Worm (Caenorhabditis elegans): ENCODE measurements around the gene skr-3.

skr-3 gene

ce11 chrV:16120922-16121321 lies at the start of gene skr-3:
TSS of gene skr-3 (plus strand) at chrV:16121084.
- TF ChIP-seq ref-1 (GFP tag; conservative IDR thresholded peaks at IDR 0.05), result no peak
- no peak for TF ChIP-seq tab-1 (GFP tag; IDR thresholded peaks at IDR 0.05)
- TF ChIP-seq ztf-23 (GFP tag; IDR thresholded peaks at IDR 0.05), result no peak
- no peak for TF ChIP-seq ztf-29 (GFP tag; IDR thresholded peaks at IDR 0.05)
- no peak for TF ChIP-seq med-1 (GFP tag; optimal IDR thresholded peaks at IDR 0.05; ENCODE audit: insufficient read depth)
- TF ChIP-seq klf-2 (GFP tag; conservative IDR thresholded peaks at IDR 0.05), result no peak
- no peak for TF ChIP-seq flt-1 (GFP tag; IDR thresholded peaks at IDR 0.05)
- TF ChIP-seq cog-1 (tag; optimal IDR thresholded peaks at IDR 0.05), result no peak
- TF ChIP-seq T22C8.4 (GFP tag; IDR thresholded peaks at IDR 0.05), result no peak

- TF ChIP-seq klf-2 (GFP tag; conservative IDR thresholded peaks at IDR 0.05) (no peak), ztf-23 (GFP tag; IDR thresholded peaks at IDR 0.05) (no peak), ref-1 (GFP tag; conservative IDR thresholded peaks at IDR 0.05) (no peak), med-1 (GFP tag; optimal IDR thresholded peaks at IDR 0.05; ENCODE audit: insufficient read depth) (no peak), tab-1 (GFP tag; IDR thresholded peaks at IDR 0.05) (no peak), ztf-29 (GFP tag; IDR thresholded peaks at IDR 0.05) (no peak), T22C8.4 (GFP tag; IDR thresholded peaks at IDR 0.05) (no peak), flt-1 (GFP tag; IDR thresholded peaks at IDR 0.05) (no peak), cog-1 (tag; optimal IDR thresholded peaks at IDR 0.05) (no peak)
Measured at ce11 chrV:16071167-16071566, 49.7 kb upstream of the skr-3 start, which contains the start of gene nhr-176. TSS of gene nhr-176 (plus strand) at chrV:16071325.

ce11 chrV:16073856-16074255 lies 47.0 kb upstream of the skr-3 start, which contains the start of gene srj-10:
TSS of gene srj-10 (minus strand) at chrV:16073956.
- no peak for TF ChIP-seq flt-1 (GFP tag; IDR thresholded peaks at IDR 0.05)
- no peak for TF ChIP-seq tab-1 (GFP tag; IDR thresholded peaks at IDR 0.05)
- TF ChIP-seq T22C8.4 (GFP tag; IDR thresholded peaks at IDR 0.05), result no peak
- no peak for TF ChIP-seq cog-1 (tag; optimal IDR thresholded peaks at IDR 0.05)
- no peak for TF ChIP-seq med-1 (GFP tag; optimal IDR thresholded peaks at IDR 0.05; ENCODE audit: insufficient read depth)
- TF ChIP-seq klf-2 (GFP tag; conservative IDR thresholded peaks at IDR 0.05), result no peak
- no peak for TF ChIP-seq ztf-29 (GFP tag; IDR thresholded peaks at IDR 0.05)
- no peak for TF ChIP-seq ztf-23 (GFP tag; IDR thresholded peaks at IDR 0.05)
- TF ChIP-seq ref-1 (GFP tag; conservative IDR thresholded peaks at IDR 0.05), result no peak

DNA sequence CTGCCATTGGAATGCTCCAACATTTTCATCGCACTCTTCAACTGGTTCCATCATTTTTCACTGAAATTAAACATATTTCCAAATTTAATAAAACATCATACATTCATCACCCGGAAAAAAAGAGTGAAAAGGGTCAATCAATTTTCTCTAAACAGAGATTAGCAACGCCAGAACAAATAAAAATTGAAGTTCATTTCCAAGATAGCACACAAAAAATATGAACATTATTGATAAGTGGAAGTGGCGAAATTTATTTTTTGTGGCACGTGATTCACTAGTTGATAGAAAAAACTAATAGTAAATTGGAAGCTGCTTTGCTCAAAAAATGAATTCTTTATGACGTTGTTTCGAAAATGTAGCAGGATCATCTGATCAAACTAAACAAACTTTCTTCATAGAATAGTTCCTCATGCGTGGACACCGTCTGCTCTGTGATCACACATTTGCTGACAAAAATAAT lies 45.6 kb upstream of the skr-3 start, which contains the start of the genes F14H3.12 and srj-29:
TSS of gene F14H3.12 (minus strand) at position 74 of the 460 bp plus-strand sequence.
TSS of gene srj-29 (plus strand) at position 410 of the 460 bp plus-strand sequence.
- no peak for TF ChIP-seq cog-1 (tag; optimal IDR thresholded peaks at IDR 0.05)

- TF ChIP-seq ztf-23 (GFP tag; IDR thresholded peaks at IDR 0.05) (no peak), ref-1 (GFP tag; conservative IDR thresholded peaks at IDR 0.05) (no peak), tab-1 (GFP tag; IDR thresholded peaks at IDR 0.05) (no peak), T22C8.4 (GFP tag; IDR thresholded peaks at IDR 0.05) (no peak), cog-1 (tag; optimal IDR thresholded peaks at IDR 0.05) (no peak), ztf-29 (GFP tag; IDR thresholded peaks at IDR 0.05) (no peak), med-1 (GFP tag; optimal IDR thresholded peaks at IDR 0.05; ENCODE audit: insufficient read depth) (no peak), klf-2 (GFP tag; conservative IDR thresholded peaks at IDR 0.05) (no peak), flt-1 (GFP tag; IDR thresholded peaks at IDR 0.05) (no peak)
Measured at ce11 chrV:16080039-16080438, 40.8 kb upstream of the skr-3 start.

ce11 chrV:16080678-16081077 lies 40.2 kb upstream of the skr-3 start:
- TF ChIP-seq klf-2 (GFP tag; conservative IDR thresholded peaks at IDR 0.05) (no peak), T22C8.4 (GFP tag; IDR thresholded peaks at IDR 0.05) (no peak), cog-1 (tag; optimal IDR thresholded peaks at IDR 0.05) (no peak), ref-1 (GFP tag; conservative IDR thresholded peaks at IDR 0.05) (no peak), flt-1 (GFP tag; IDR thresholded peaks at IDR 0.05) (no peak), tab-1 (GFP tag; IDR thresholded peaks at IDR 0.05) (no peak), med-1 (GFP tag; optimal IDR thresholded peaks at IDR 0.05; ENCODE audit: insufficient read depth) (no peak)

DNA sequence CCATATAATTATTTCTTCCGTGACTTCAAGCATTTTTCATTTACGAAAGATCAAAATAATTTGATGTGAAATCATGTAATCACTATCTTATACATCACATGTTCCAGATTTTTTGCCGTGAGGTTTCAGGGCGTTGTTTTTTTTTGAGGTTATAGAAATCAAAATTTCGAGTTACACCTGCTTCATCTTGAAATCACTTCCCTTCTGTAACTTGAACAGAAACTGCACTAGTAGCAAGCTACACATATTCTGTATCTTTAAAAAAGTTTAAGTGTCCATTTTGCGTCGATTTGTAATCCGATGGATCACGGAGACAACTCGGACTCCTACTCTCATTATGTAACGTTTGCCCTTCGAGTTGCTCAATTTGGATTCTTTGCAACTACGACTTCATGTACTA lies 30.2 kb upstream of the skr-3 start, which contains the start of gene F22B8.3:
TSS of gene F22B8.3 (plus strand) at position 301 of the 400 bp plus-strand sequence.
- TF ChIP-seq T22C8.4 (GFP tag; IDR thresholded peaks at IDR 0.05) (no peak), flt-1 (GFP tag; IDR thresholded peaks at IDR 0.05) (no peak), klf-2 (GFP tag; conservative IDR thresholded peaks at IDR 0.05) (no peak), tab-1 (GFP tag; IDR thresholded peaks at IDR 0.05) (no peak), cog-1 (tag; optimal IDR thresholded peaks at IDR 0.05) (no peak), med-1 (GFP tag; optimal IDR thresholded peaks at IDR 0.05; ENCODE audit: insufficient read depth) (no peak), ztf-23 (GFP tag; IDR thresholded peaks at IDR 0.05) (no peak), ref-1 (GFP tag; conservative IDR thresholded peaks at IDR 0.05) (no peak), ztf-29 (GFP tag; IDR thresholded peaks at IDR 0.05) (no peak)

ce11 chrV:16094284-16094683 lies 26.6 kb upstream of the skr-3 start, which contains the start of gene F22B8.7:
TSS of gene F22B8.7 (plus strand) at chrV:16094584.
- TF ChIP-seq flt-1 (GFP tag; IDR thresholded peaks at IDR 0.05) (no peak), ztf-23 (GFP tag; IDR thresholded peaks at IDR 0.05) (no peak), tab-1 (GFP tag; IDR thresholded peaks at IDR 0.05) (no peak), klf-2 (GFP tag; conservative IDR thresholded peaks at IDR 0.05) (no peak), ref-1 (GFP tag; conservative IDR thresholded peaks at IDR 0.05) (no peak), cog-1 (tag; optimal IDR thresholded peaks at IDR 0.05) (no peak), T22C8.4 (GFP tag; IDR thresholded peaks at IDR 0.05) (no peak), med-1 (GFP tag; optimal IDR thresholded peaks at IDR 0.05; ENCODE audit: insufficient read depth) (no peak), ztf-29 (GFP tag; IDR thresholded peaks at IDR 0.05) (no peak)

- TF ChIP-seq med-1 (GFP tag; optimal IDR thresholded peaks at IDR 0.05; ENCODE audit: insufficient read depth), result no peak
- no peak for TF ChIP-seq ztf-23 (GFP tag; IDR thresholded peaks at IDR 0.05)
- no peak for TF ChIP-seq tab-1 (GFP tag; IDR thresholded peaks at IDR 0.05)
- no peak for TF ChIP-seq T22C8.4 (GFP tag; IDR thresholded peaks at IDR 0.05)
- TF ChIP-seq ref-1 (GFP tag; conservative IDR thresholded peaks at IDR 0.05), result no peak
- TF ChIP-seq ztf-29 (GFP tag; IDR thresholded peaks at IDR 0.05), result no peak
- TF ChIP-seq flt-1 (GFP tag; IDR thresholded peaks at IDR 0.05), result no peak
- TF ChIP-seq cog-1 (tag; optimal IDR thresholded peaks at IDR 0.05), result no peak
- TF ChIP-seq klf-2 (GFP tag; conservative IDR thresholded peaks at IDR 0.05), result no peak
Measured at ce11 chrV:16094862-16095261, 26.0 kb upstream of the skr-3 start.

ce11 chrV:16099441-16099840 lies 21.4 kb upstream of the skr-3 start, which contains the start of gene str-7:
TSS of gene str-7 (minus strand) at chrV:16099541.
- TF ChIP-seq ztf-29 (GFP tag; IDR thresholded peaks at IDR 0.05) (no peak), tab-1 (GFP tag; IDR thresholded peaks at IDR 0.05) (no peak), klf-2 (GFP tag; conservative IDR thresholded peaks at IDR 0.05) (no peak), flt-1 (GFP tag; IDR thresholded peaks at IDR 0.05) (no peak), ztf-23 (GFP tag; IDR thresholded peaks at IDR 0.05) (no peak), T22C8.4 (GFP tag; IDR thresholded peaks at IDR 0.05) (no peak), ref-1 (GFP tag; conservative IDR thresholded peaks at IDR 0.05) (no peak), med-1 (GFP tag; optimal IDR thresholded peaks at IDR 0.05; ENCODE audit: insufficient read depth) (no peak), cog-1 (tag; optimal IDR thresholded peaks at IDR 0.05) (no peak)
